Worm (Caenorhabditis elegans): ENCODE measurements around the gene T21C12.4.

Gene T21C12.4

ce11 chrIII:10592729-10593128 is 34.9 kb upstream of the T21C12.4 start, which contains the start of gene Y45F3A.8:
TSS of gene Y45F3A.8 (minus strand) at chrIII:10592829.
- no peak for TF ChIP-seq ceh-13 (GFP tag; optimal IDR thresholded peaks at IDR 0.05)
- TF ChIP-seq sea-1 (GFP tag; conservative IDR thresholded peaks at IDR 0.05): no peak
- TF ChIP-seq scrt-1 (GFP tag; IDR thresholded peaks at IDR 0.05): no peak
- TF ChIP-seq hmg-4 (GFP tag; optimal IDR thresholded peaks at IDR 0.05): no peak
- no peak for TF ChIP-seq aly-1 (tag; optimal IDR thresholded peaks at IDR 0.05)
- TF ChIP-seq hnd-1 (tag; optimal IDR thresholded peaks at IDR 0.05): no peak
- no peak for TF ChIP-seq B0310.2 (tag; optimal IDR thresholded peaks at IDR 0.05)
- TF ChIP-seq ets-7 (tag; optimal IDR thresholded peaks at IDR 0.05): no peak

ce11 chrIII:10592074-10592473 is 34.3 kb upstream of the T21C12.4 start:
- TF ChIP-seq ceh-13 (GFP tag; optimal IDR thresholded peaks at IDR 0.05) (no peak), ets-7 (tag; optimal IDR thresholded peaks at IDR 0.05) (no peak), ama-1 (optimal IDR thresholded peaks at IDR 0.05) (no peak), ceh-36 (tag; optimal IDR thresholded peaks at IDR 0.05) (no peak), F13C5.2 (tag; optimal IDR thresholded peaks at IDR 0.05) (no peak), scrt-1 (GFP tag; IDR thresholded peaks at IDR 0.05) (no peak), hnd-1 (tag; optimal IDR thresholded peaks at IDR 0.05) (no peak), sea-1 (GFP tag; conservative IDR thresholded peaks at IDR 0.05) (no peak), tbx-37 (GFP tag; conservative IDR thresholded peaks at IDR 0.05) (no peak), aly-1 (tag; optimal IDR thresholded peaks at IDR 0.05) (no peak), pes-1 (GFP tag; IDR thresholded peaks at IDR 0.05) (no peak), hmg-4 (GFP tag; optimal IDR thresholded peaks at IDR 0.05) (no peak), tra-4 (tag; optimal IDR thresholded peaks at IDR 0.05) (no peak), B0310.2 (tag; optimal IDR thresholded peaks at IDR 0.05) (no peak), tbx-11 (GFP tag; IDR thresholded peaks at IDR 0.05) (no peak), hmbx-1 (tag; optimal IDR thresholded peaks at IDR 0.05) (no peak), flt-1 (GFP tag; IDR thresholded peaks at IDR 0.05) (no peak)

ce11 chrIII:10586243-10586642 is 28.4 kb upstream of the T21C12.4 start, which contains the start of gene Y45F3A.5:
TSS of gene Y45F3A.5 (minus strand) at chrIII:10586343.
- TF ChIP-seq hmbx-1 (tag; optimal IDR thresholded peaks at IDR 0.05) (no peak), tbx-37 (GFP tag; conservative IDR thresholded peaks at IDR 0.05) (no peak), sea-1 (GFP tag; conservative IDR thresholded peaks at IDR 0.05) (no peak), ama-1 (optimal IDR thresholded peaks at IDR 0.05) (no peak), flt-1 (GFP tag; IDR thresholded peaks at IDR 0.05) (no peak), B0310.2 (tag; optimal IDR thresholded peaks at IDR 0.05) (no peak), scrt-1 (GFP tag; IDR thresholded peaks at IDR 0.05) (no peak), tbx-11 (GFP tag; IDR thresholded peaks at IDR 0.05) (no peak), F13C5.2 (tag; optimal IDR thresholded peaks at IDR 0.05) (no peak), ets-7 (tag; optimal IDR thresholded peaks at IDR 0.05) (no peak), ceh-36 (tag; optimal IDR thresholded peaks at IDR 0.05) (no peak), hnd-1 (tag; optimal IDR thresholded peaks at IDR 0.05) (no peak), hmg-4 (GFP tag; optimal IDR thresholded peaks at IDR 0.05) (no peak), aly-1 (tag; optimal IDR thresholded peaks at IDR 0.05) (no peak), tra-4 (tag; optimal IDR thresholded peaks at IDR 0.05) (no peak), pes-1 (GFP tag; IDR thresholded peaks at IDR 0.05) (no peak)

- TF ChIP-seq ceh-36 (tag; optimal IDR thresholded peaks at IDR 0.05): no peak
- TF ChIP-seq ets-7 (tag; optimal IDR thresholded peaks at IDR 0.05): no peak
- TF ChIP-seq tbx-37 (GFP tag; conservative IDR thresholded peaks at IDR 0.05): 0 out of 2 replicates have a peak, but pooled peaks have one; percentile 12
These were observed 25.7 kb upstream of the T21C12.4 start for ce11 chrIII:10583483-10583882.

ce11 chrIII:10580206-10580605 is 22.4 kb upstream of the T21C12.4 start:
- no peak for TF ChIP-seq tbx-37 (GFP tag; conservative IDR thresholded peaks at IDR 0.05)
- TF ChIP-seq B0310.2 (tag; optimal IDR thresholded peaks at IDR 0.05): no peak
- no peak for TF ChIP-seq ceh-36 (tag; optimal IDR thresholded peaks at IDR 0.05)
- TF ChIP-seq flt-1 (GFP tag; IDR thresholded peaks at IDR 0.05): no peak
- no peak for TF ChIP-seq ceh-13 (GFP tag; optimal IDR thresholded peaks at IDR 0.05)
- TF ChIP-seq sea-1 (GFP tag; conservative IDR thresholded peaks at IDR 0.05): no peak
- no peak for TF ChIP-seq pes-1 (GFP tag; IDR thresholded peaks at IDR 0.05)
- no peak for TF ChIP-seq hnd-1 (tag; optimal IDR thresholded peaks at IDR 0.05)
- no peak for TF ChIP-seq F13C5.2 (tag; optimal IDR thresholded peaks at IDR 0.05)
- TF ChIP-seq ets-7 (tag; optimal IDR thresholded peaks at IDR 0.05): no peak
- no peak for TF ChIP-seq tbx-11 (GFP tag; IDR thresholded peaks at IDR 0.05)

ce11 chrIII:10578873-10579272 is 21.1 kb upstream of the T21C12.4 start:
- TF ChIP-seq flt-1 (GFP tag; IDR thresholded peaks at IDR 0.05): no peak
- no peak for TF ChIP-seq ama-1 (optimal IDR thresholded peaks at IDR 0.05)
- TF ChIP-seq scrt-1 (GFP tag; IDR thresholded peaks at IDR 0.05): no peak
- TF ChIP-seq F13C5.2 (tag; optimal IDR thresholded peaks at IDR 0.05): no peak
- no peak for TF ChIP-seq tbx-11 (GFP tag; IDR thresholded peaks at IDR 0.05)
- TF ChIP-seq B0310.2 (tag; optimal IDR thresholded peaks at IDR 0.05): no peak
- TF ChIP-seq hnd-1 (tag; optimal IDR thresholded peaks at IDR 0.05): no peak
- TF ChIP-seq tra-4 (tag; optimal IDR thresholded peaks at IDR 0.05): no peak
- TF ChIP-seq hmbx-1 (tag; optimal IDR thresholded peaks at IDR 0.05): no peak

ce11 chrIII:10577782-10578181 is 20.0 kb upstream of the T21C12.4 start:
- no peak for TF ChIP-seq ceh-36 (tag; optimal IDR thresholded peaks at IDR 0.05)

- TF ChIP-seq ceh-36 (tag; optimal IDR thresholded peaks at IDR 0.05) (no peak), scrt-1 (GFP tag; IDR thresholded peaks at IDR 0.05) (no peak), ceh-13 (GFP tag; optimal IDR thresholded peaks at IDR 0.05) (no peak), tbx-37 (GFP tag; conservative IDR thresholded peaks at IDR 0.05) (no peak), F13C5.2 (tag; optimal IDR thresholded peaks at IDR 0.05) (no peak), hnd-1 (tag; optimal IDR thresholded peaks at IDR 0.05) (no peak), ama-1 (optimal IDR thresholded peaks at IDR 0.05) (no peak), tra-4 (tag; optimal IDR thresholded peaks at IDR 0.05) (no peak), B0310.2 (tag; optimal IDR thresholded peaks at IDR 0.05) (no peak)
These were observed 17.5 kb upstream of the T21C12.4 start, which contains the start of gene Y45F3A.4 for ce11 chrIII:10575320-10575719. TSS of gene Y45F3A.4 (minus strand) at chrIII:10575420.

Measured in whole organism, early embryonic.